Worm (Caenorhabditis elegans) whole organism, young adult: ENCODE data around the gene atf-7.

ENCODE experiments used
- B0035.1 ChIP-seq: sonication (generic microtip); optimal IDR thresholded peaks from 2 replicates; lab custom pipeline; 2016; ENCODE audit warnings: missing genetic modification characterization, mild to moderate bottlenecking, missing compliant biosample characterization, missing genotype, missing genetic modification reagents
- B0261.1 ChIP-seq: sonication (generic microtip); optimal IDR thresholded peaks from 2 replicates; lab custom pipeline; 2016; ENCODE audit warnings: mild to moderate bottlenecking, missing genetic modification characterization, moderate library complexity, missing compliant biosample characterization
- B0336.3 ChIP-seq: fragments of 200-800 bp; sonication (Bioruptor generic); IDR thresholded peaks from 2 replicates; pipeline ENCODE4 v1.3.6; 2022; ENCODE audit warnings: missing genetic modification characterization, missing compliant biosample characterization
- D2030.7 ChIP-seq: fragments of 200-800 bp; sonication (Bioruptor generic); IDR thresholded peaks from 2 replicates; pipeline ENCODE4 v1.3.6; 2022; ENCODE audit warnings: missing genetic modification reagents, missing genetic modification characterization, missing compliant biosample characterization
- F22D6.2 ChIP-seq: sonication (generic microtip); optimal IDR thresholded peaks from 2 replicates; lab custom pipeline; 2016; ENCODE audit warnings: mild to moderate bottlenecking, missing genetic modification characterization, missing compliant biosample characterization
- F23B12.7 ChIP-seq: sonication (generic microtip); optimal IDR thresholded peaks from 2 replicates; lab custom pipeline; 2017; ENCODE audit warnings: missing genetic modification characterization, mild to moderate bottlenecking, missing compliant biosample characterization, antibody characterized with exemption, moderate library complexity; ENCODE audit not compliant: insufficient read depth
- F33H1.4 ChIP-seq: fragments of 200-800 bp; sonication (Bioruptor generic); IDR thresholded peaks from 2 replicates; pipeline ENCODE4 v1.3.6; 2022; ENCODE audit warnings: missing genetic modification reagents, missing genetic modification characterization, missing compliant biosample characterization
- F49E8.2 ChIP-seq: sonication (generic microtip); optimal IDR thresholded peaks from 3 replicates; lab custom pipeline; 2017; ENCODE audit warnings: missing genetic modification characterization, mild to moderate bottlenecking, missing compliant biosample characterization, antibody characterized with exemption, moderate library complexity; ENCODE audit not compliant: insufficient read depth
- F52B5.7 ChIP-seq: sonication (generic microtip); optimal IDR thresholded peaks from 2 replicates; lab custom pipeline; 2016; ENCODE audit warnings: mild to moderate bottlenecking, missing genetic modification characterization, missing compliant biosample characterization
- F55B11.4 ChIP-seq: sonication (generic microtip); optimal IDR thresholded peaks from 2 replicates; lab custom pipeline; 2016; ENCODE audit warnings: missing compliant biosample characterization, missing genetic modification characterization, borderline replicate concordance; ENCODE audit not compliant: insufficient read depth
- F57C9.4 ChIP-seq: sonication (generic microtip); optimal IDR thresholded peaks from 2 replicates; lab custom pipeline; 2017; ENCODE audit warnings: mild to moderate bottlenecking, missing genetic modification characterization, missing compliant biosample characterization
- K12H6.12 ChIP-seq: fragments of 200-800 bp; sonication (Bioruptor generic); optimal IDR thresholded peaks from 2 replicates; lab custom pipeline; 2018; ENCODE audit warnings: mild to moderate bottlenecking, missing genetic modification characterization, missing compliant biosample characterization
- T07F8.4 ChIP-seq: sonication (generic microtip); optimal IDR thresholded peaks from 2 replicates; lab custom pipeline; 2016; ENCODE audit warnings: mild to moderate bottlenecking, missing genetic modification characterization, moderate library complexity, missing compliant biosample characterization
- Y53F4B.3 ChIP-seq: fragments of 200-800 bp; sonication (Bioruptor generic); IDR thresholded peaks from 2 replicates; pipeline ENCODE4 v1.3.6; 2022; ENCODE audit warnings: missing genetic modification reagents, missing genetic modification characterization, missing compliant biosample characterization
- Y79H2A.3 ChIP-seq: fragments of 200-800 bp; sonication (Bioruptor generic); conservative IDR thresholded peaks from 2 replicates; pipeline ENCODE4 v1.3.6; 2022; ENCODE audit warnings: missing genetic modification reagents, missing genetic modification characterization, missing compliant biosample characterization
- ama-1 ChIP-seq, 3 experiments: fragments of 150-350 bp in 1 of 3; sonication (generic microtip) in 2 of 3; optimal IDR thresholded peaks; 2 replicates each; lab custom pipeline; 2014 to 2018; ENCODE audit warnings: missing biosample characterization in 2 of 3, missing genetic modification characterization in 2 of 3, missing genetic modification reagents in 2 of 3
- bed-1 ChIP-seq: fragments of 200-800 bp; sonication (Bioruptor generic); IDR thresholded peaks from 2 replicates; pipeline ENCODE4 v1.3.6; 2022; ENCODE audit warnings: missing genetic modification reagents, missing genetic modification characterization, missing compliant biosample characterization
- die-1 ChIP-seq: sonication (generic microtip); optimal IDR thresholded peaks from 2 replicates; lab custom pipeline; 2016; ENCODE audit warnings: missing genotype, mild to moderate bottlenecking, missing genetic modification characterization, missing compliant biosample characterization
- dox-1 ChIP-seq: fragments of 200-800 bp; sonication (Bioruptor generic); IDR thresholded peaks from 2 replicates; pipeline ENCODE4 v1.3.6; 2022; ENCODE audit warnings: missing genetic modification reagents, missing genetic modification characterization, missing compliant biosample characterization
- dpl-1 ChIP-seq: fragments of 150-350 bp; optimal IDR thresholded peaks from 2 replicates; lab custom pipeline; 2014; ENCODE audit warnings: missing biosample characterization, missing genetic modification reagents, missing genetic modification characterization
- efl-1 ChIP-seq: fragments of 150-350 bp; optimal IDR thresholded peaks from 2 replicates; lab custom pipeline; 2014; ENCODE audit warnings: missing biosample characterization, missing genetic modification reagents, missing genetic modification characterization
- egl-44 ChIP-seq: fragments of 200-800 bp; sonication (Bioruptor generic); IDR thresholded peaks from 2 replicates; pipeline ENCODE4 v1.3.6; 2022; ENCODE audit warnings: missing genetic modification reagents, missing genetic modification characterization, missing compliant biosample characterization
- ets-4 ChIP-seq: fragments of 200-800 bp; sonication (Bioruptor generic); optimal IDR thresholded peaks from 2 replicates; lab custom pipeline; 2018; ENCODE audit warnings: mild to moderate bottlenecking, missing genetic modification characterization, missing compliant biosample characterization
- gei-17 ChIP-seq: fragments of 200-800 bp; sonication (Bioruptor generic); optimal IDR thresholded peaks from 2 replicates; lab custom pipeline; 2018; ENCODE audit warnings: mild to moderate bottlenecking, missing genetic modification characterization, missing compliant biosample characterization
- hlh-12 ChIP-seq: sonication (generic microtip); optimal IDR thresholded peaks from 2 replicates; lab custom pipeline; 2016; ENCODE audit warnings: missing genetic modification characterization, missing compliant biosample characterization
- hmg-1.2 ChIP-seq: fragments of 200-800 bp; sonication (Bioruptor generic); IDR thresholded peaks from 2 replicates; pipeline ENCODE4 v1.3.6; 2022; ENCODE audit warnings: missing genetic modification reagents, missing genetic modification characterization, missing compliant biosample characterization
- lin-26 ChIP-seq: fragments of 200-800 bp; sonication (Bioruptor generic); IDR thresholded peaks from 2 replicates; pipeline ENCODE4 v1.3.6; 2022; ENCODE audit warnings: missing genetic modification reagents, missing genetic modification characterization, missing compliant biosample characterization
- lin-54 ChIP-seq: fragments of 200-800 bp; sonication (Bioruptor generic); optimal IDR thresholded peaks from 2 replicates; lab custom pipeline; 2018; ENCODE audit warnings: mild to moderate bottlenecking, missing genetic modification characterization, missing compliant biosample characterization
- lsl-1 ChIP-seq: fragments of 200-800 bp; sonication (Bioruptor generic); optimal IDR thresholded peaks from 2 replicates; lab custom pipeline; 2018; ENCODE audit warnings: mild to moderate bottlenecking, missing genetic modification characterization, moderate library complexity, missing compliant biosample characterization
- madf-10 ChIP-seq: sonication (generic microtip); optimal IDR thresholded peaks from 2 replicates; lab custom pipeline; 2016; ENCODE audit warnings: mild to moderate bottlenecking, missing genetic modification characterization, missing compliant biosample characterization
- madf-6 ChIP-seq: fragments of 200-800 bp; sonication (Bioruptor generic); IDR thresholded peaks from 2 replicates; pipeline ENCODE4 v1.3.6; 2022; ENCODE audit warnings: missing genetic modification reagents, missing genetic modification characterization, missing compliant biosample characterization
- madf-8 ChIP-seq: fragments of 200-800 bp; sonication (Bioruptor generic); conservative IDR thresholded peaks from 2 replicates; pipeline ENCODE4 v1.3.6; 2022; ENCODE audit warnings: missing genetic modification reagents, missing genetic modification characterization, missing compliant biosample characterization
- mes-4 ChIP-seq: sonication (generic microtip); optimal IDR thresholded peaks from 2 replicates; lab custom pipeline; 2016; ENCODE audit warnings: missing genotype, missing genetic modification characterization, missing compliant biosample characterization
- nfya-1 ChIP-seq: sonication (generic microtip); optimal IDR thresholded peaks from 2 replicates; lab custom pipeline; 2017; ENCODE audit warnings: antibody characterized with exemption, missing compliant biosample characterization, missing genetic modification characterization, borderline replicate concordance; ENCODE audit not compliant: insufficient read depth
- nfyb-1 ChIP-seq: fragments of 200-800 bp; sonication (Bioruptor generic); IDR thresholded peaks from 2 replicates; pipeline ENCODE4 v1.3.6; 2022; ENCODE audit warnings: missing genetic modification reagents, missing genetic modification characterization, missing compliant biosample characterization
- nhr-27 ChIP-seq: fragments of 200-800 bp; sonication (Bioruptor generic); optimal IDR thresholded peaks from 2 replicates; lab custom pipeline; 2018; ENCODE audit warnings: mild to moderate bottlenecking, missing genetic modification characterization, moderate library complexity, missing compliant biosample characterization
- nhr-80 ChIP-seq: sonication (generic microtip); optimal IDR thresholded peaks from 2 replicates; lab custom pipeline; 2016; ENCODE audit warnings: missing genetic modification characterization, missing compliant biosample characterization
- nhr-90 ChIP-seq: sonication (generic microtip); optimal IDR thresholded peaks from 2 replicates; lab custom pipeline; 2016; ENCODE audit warnings: missing genotype, mild to moderate bottlenecking, missing genetic modification characterization, missing compliant biosample characterization
- pbrm-1 ChIP-seq: fragments of 200-800 bp; sonication (Bioruptor generic); IDR thresholded peaks from 2 replicates; pipeline ENCODE4 v1.3.6; 2022; ENCODE audit warnings: missing genetic modification reagents, missing genetic modification characterization, missing compliant biosample characterization
- rpc-1 ChIP-seq, 2 experiments: fragments of 150-350 bp in 1 of 2; sonication (generic microtip) in 1 of 2; optimal IDR thresholded peaks; 2 replicates each; lab custom pipeline; 2014 to 2018; ENCODE audit warnings: missing biosample characterization in 1 of 2, missing genetic modification characterization in 1 of 2, missing genetic modification reagents in 1 of 2, missing genotype in 1 of 2
- snpc-4 ChIP-seq, 5 experiments: fragments of 150-350 bp in 1 of 5; sonication (generic microtip) in 4 of 5; optimal IDR thresholded peaks; 2 replicates each; lab custom pipeline; 2014 to 2018; ENCODE audit warnings: missing genetic modification characterization in 5 of 5, missing biosample characterization in 3 of 5, antibody characterized with exemption in 2 of 5, mild to moderate bottlenecking in 2 of 5, missing compliant biosample characterization in 2 of 5, missing genotype in 2 of 5, moderate library complexity in 2 of 5, missing genetic modification reagents in 1 of 5
- tbp1 ChIP-seq: fragments of 200-800 bp; sonication (Bioruptor generic); optimal IDR thresholded peaks from 2 replicates; lab custom pipeline; 2018; ENCODE audit warnings: mild to moderate bottlenecking, missing genetic modification characterization, missing compliant biosample characterization
- tbx-9 ChIP-seq: sonication (generic microtip); optimal IDR thresholded peaks from 2 replicates; lab custom pipeline; 2016; ENCODE audit warnings: borderline replicate concordance, missing genetic modification characterization, inconsistent platforms, missing compliant biosample characterization
- ztf-18 ChIP-seq: sonication (generic microtip); optimal IDR thresholded peaks from 2 replicates; lab custom pipeline; 2016; ENCODE audit warnings: missing genotype, mild to moderate bottlenecking, missing genetic modification characterization, missing compliant biosample characterization
- ztf-25 ChIP-seq: fragments of 200-800 bp; sonication (Bioruptor generic); IDR thresholded peaks from 2 replicates; pipeline ENCODE4 v1.3.6; 2022; ENCODE audit warnings: missing genetic modification reagents, missing genetic modification characterization, missing compliant biosample characterization
- ztf-28 ChIP-seq: fragments of 200-800 bp; sonication (Bioruptor generic); IDR thresholded peaks from 2 replicates; pipeline ENCODE4 v1.3.6; 2022; ENCODE audit warnings: missing genetic modification reagents, missing genetic modification characterization, missing compliant biosample characterization

atf-7 gene

ce11 chrIII:4449357-4449756, 49.5 kb downstream of the atf-7 start:
- TF ChIP-seq ets-4 (GFP tag; lab: Kevin White, UChicago): no peak
- no peak for TF ChIP-seq F57C9.4 (tag; lab: Kevin White, UChicago)
- TF ChIP-seq madf-6: peak; percentile 69
- peak; percentile 57 for TF ChIP-seq mes-4 (tag; lab: Kevin White, UChicago)
- no peak for TF ChIP-seq B0035.1 (tag; lab: Kevin White, UChicago)
- peak; percentile 93 for TF ChIP-seq tbp1 (GFP tag; lab: Kevin White, UChicago)
- TF ChIP-seq nhr-27 (tag; lab: Kevin White, UChicago): no peak
- TF ChIP-seq T07F8.4 (tag; lab: Kevin White, UChicago): peak; percentile 23
- no peak for TF ChIP-seq gei-17
- peak; percentile 71; the same call in 1 of the 2 replicates for TF ChIP-seq lin-26 (GFP tag; lab: Robert Waterston, UW)
- peak; percentile 57 for TF ChIP-seq hlh-12 (tag; lab: Kevin White, UChicago)
- TF ChIP-seq madf-10 (tag; lab: Kevin White, UChicago): peak; percentile 27
- TF ChIP-seq lsl-1 (GFP tag; lab: Kevin White, UChicago): peak; percentile 40
- TF ChIP-seq Y53F4B.3 (GFP tag; lab: Robert Waterston, UW): 0 out of 2 replicates have a peak, but pooled peaks have one; percentile 12
- TF ChIP-seq F33H1.4: peak; percentile 27; the same call in 1 of the 2 replicates
- TF ChIP-seq dpl-1 (GFP tag; lab: Kevin White, UChicago): no peak
- peak; percentile 13 for TF ChIP-seq efl-1
- no peak for TF ChIP-seq F22D6.2 (tag; lab: Kevin White, UChicago)
- TF ChIP-seq D2030.7: peak; percentile 69; the same call in 1 of the 2 replicates
- TF ChIP-seq Y79H2A.3 (GFP tag; lab: Robert Waterston, UW): no peak
- 0 out of 2 replicates have a peak, but pooled peaks have one; percentile 14 for TF ChIP-seq madf-8 (GFP tag; lab: Robert Waterston, UW)
- TF ChIP-seq K12H6.12 (tag; lab: Kevin White, UChicago): peak; percentile 16
- TF ChIP-seq pbrm-1 (GFP tag; lab: Robert Waterston, UW): peak; percentile 61; the same call in 1 of the 2 replicates
- TF ChIP-seq rpc-1 (optimal IDR thresholded peaks at IDR 0.05; lab: Kevin White, UChicago): peak; percentile 63
- TF ChIP-seq rpc-1 (tag; optimal IDR thresholded peaks at IDR 0.05; lab: Kevin White, UChicago): peak; percentile 81
- peak; percentile 73 for TF ChIP-seq ztf-18
- no peak for TF ChIP-seq egl-44 (GFP tag; lab: Robert Waterston, UW)
- TF ChIP-seq hmg-1.2 (GFP tag; lab: Robert Waterston, UW): peak; percentile 48; the same call in 1 of the 2 replicates
- TF ChIP-seq nhr-90 (tag; lab: Kevin White, UChicago): peak; percentile 33
- TF ChIP-seq nfyb-1 (GFP tag; lab: Robert Waterston, UW): no peak
- no peak for TF ChIP-seq snpc-4 (GFP tag; optimal IDR thresholded peaks at IDR 0.05; lab: Kevin White, UChicago)
- TF ChIP-seq snpc-4 (tag; optimal IDR thresholded peaks at IDR 0.05; lab: Kevin White, UChicago): peak in 1 of 4 experiments; percentile 28
- TF ChIP-seq F23B12.7 (tag; lab: Kevin White, UChicago): peak; percentile 53
- no peak for TF ChIP-seq bed-1 (GFP tag; lab: Robert Waterston, UW)
- no peak for TF ChIP-seq tbx-9 (tag; lab: Kevin White, UChicago)
- TF ChIP-seq F52B5.7: no peak
- peak; percentile 38 for TF ChIP-seq die-1
- 0 out of 2 replicates have a peak, but pooled peaks have one; percentile 36 for TF ChIP-seq ztf-28 (GFP tag; lab: Robert Waterston, UW)
- peak; percentile 40 for TF ChIP-seq nhr-80 (tag; lab: Kevin White, UChicago)
- TF ChIP-seq F55B11.4 (tag; lab: Kevin White, UChicago): no peak
- TF ChIP-seq F49E8.2: peak; percentile 62
- TF ChIP-seq lin-54 (GFP tag; lab: Kevin White, UChicago): peak; percentile 41
- TF ChIP-seq B0261.1 (tag; lab: Kevin White, UChicago): peak; percentile 71
- TF ChIP-seq dox-1: peak; percentile 39; the same call in 1 of the 2 replicates
- 0 out of 2 replicates have a peak, but pooled peaks have one; percentile 47 for TF ChIP-seq ztf-25 (GFP tag; lab: Robert Waterston, UW)
- no peak for TF ChIP-seq nfya-1 (tag; lab: Kevin White, UChicago)
- TF ChIP-seq ama-1 (optimal IDR thresholded peaks at IDR 0.05; lab: Kevin White, UChicago): no peak
- TF ChIP-seq ama-1 (GFP tag; optimal IDR thresholded peaks at IDR 0.05; lab: Kevin White, UChicago): no peak
- no peak for TF ChIP-seq B0336.3 (GFP tag; lab: Robert Waterston, UW)
